Fruit fly (Drosophila melanogaster) whole organism, embryonic: Measurements from ENCODE around the gene UBL3.

Experiments
- ATbp ChIP-seq: fragments of 200-800 bp; sonication (Bioruptor generic); optimal IDR thresholded peaks from 2 replicates; lab custom pipeline; 2017; ENCODE audit warnings: missing biosample characterization, mild to moderate bottlenecking, missing genetic modification characterization, missing genetic modification reagents
- CG11456 ChIP-seq: fragments of 200-800 bp; sonication (Bioruptor generic); IDR thresholded peaks from 3 replicates; pipeline ENCODE4 v1.3.6; 2022; ENCODE audit warnings: missing biosample characterization, missing genetic modification characterization
- CG12219 ChIP-seq: fragments of 200-800 bp; sonication (Bioruptor generic); optimal IDR thresholded peaks from 3 replicates; lab custom pipeline; 2018; ENCODE audit warnings: missing biosample characterization, mild to moderate bottlenecking, missing genetic modification characterization
- CG2889 ChIP-seq: fragments of 200-800 bp; sonication (Bioruptor generic); IDR thresholded peaks from 3 replicates; pipeline ENCODE4 v1.3.6; 2022; ENCODE audit warnings: missing biosample characterization, missing genetic modification characterization
- CG31441 ChIP-seq: fragments of 200-800 bp; sonication (Bioruptor generic); IDR thresholded peaks from 2 replicates; pipeline ENCODE4 v1.3.6; 2022; ENCODE audit warnings: missing biosample characterization, missing genetic modification characterization
- CG42726 ChIP-seq: fragments of 200-800 bp; sonication (Bioruptor generic); IDR thresholded peaks from 2 replicates; pipeline ENCODE4 v1.3.6; 2022; ENCODE audit warnings: missing biosample characterization, missing genetic modification characterization; ENCODE audit not compliant: partially characterized antibody
- CG8281 ChIP-seq: fragments of 200-800 bp; sonication (Bioruptor generic); optimal IDR thresholded peaks from 2 replicates; lab custom pipeline; 2018; ENCODE audit warnings: missing biosample characterization, mild to moderate bottlenecking, missing genetic modification characterization, moderate library complexity
- CoRest ChIP-seq: fragments of 200-800 bp; sonication (Bioruptor generic); optimal IDR thresholded peaks from 3 replicates; lab custom pipeline; 2018; ENCODE audit warnings: missing biosample characterization, mild to moderate bottlenecking, missing genetic modification characterization, moderate library complexity
- Fer1 ChIP-seq: fragments of 200-800 bp; sonication (Bioruptor generic); optimal IDR thresholded peaks from 2 replicates; lab custom pipeline; 2017; ENCODE audit warnings: missing biosample characterization, mild to moderate bottlenecking, missing genetic modification characterization
- bbx ChIP-seq: fragments of 200-800 bp; sonication (Bioruptor generic); IDR thresholded peaks from 2 replicates; pipeline ENCODE4 v1.3.6; 2022; ENCODE audit warnings: missing biosample characterization, missing genetic modification characterization; ENCODE audit not compliant: partially characterized antibody
- dpn ChIP-seq, 2 experiments: fragments of 200-800 bp; sonication (Bioruptor generic); optimal IDR thresholded peaks; 3 replicates each; lab custom pipeline; 2016; ENCODE audit warnings: missing biosample characterization in 2 of 2, missing genetic modification characterization in 2 of 2
- gem ChIP-seq: fragments of 200-800 bp; sonication (Bioruptor generic); optimal IDR thresholded peaks from 2 replicates; lab custom pipeline; 2019; ENCODE audit warnings: missing biosample characterization, mild to moderate bottlenecking, missing genetic modification characterization, moderate library complexity
- grau ChIP-seq: fragments of 200-800 bp; optimal IDR thresholded peaks from 3 replicates; lab custom pipeline; 2019; ENCODE audit warnings: missing biosample characterization, mild to moderate bottlenecking, missing genetic modification characterization, moderate library complexity
- h ChIP-seq: fragments of >200 bp; optimal IDR thresholded peaks from 2 replicates; lab custom pipeline; 2017

DNA sequence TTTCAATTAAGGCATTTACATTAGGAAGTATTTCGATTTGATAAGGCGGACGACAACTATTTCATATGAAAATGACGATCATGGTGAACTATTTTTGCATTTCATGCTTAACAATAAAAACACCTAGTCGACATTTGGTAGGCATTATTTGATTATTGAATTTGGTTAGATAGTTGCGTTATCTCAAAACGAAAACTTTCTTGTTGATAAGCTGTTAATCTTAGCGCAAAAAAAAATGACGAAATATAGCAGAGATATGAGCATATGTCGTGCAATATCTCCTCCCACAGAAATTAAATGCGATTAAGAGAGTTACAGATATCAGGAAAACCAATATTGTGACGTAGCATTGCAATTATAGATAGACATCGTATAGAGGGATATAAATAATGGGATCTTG, 35.8 kb upstream of the UBL3 start:
- no peak for TF ChIP-seq CG11456
- TF ChIP-seq Fer1 (GFP tag; lab: Kevin White, UChicago) = no peak
- TF ChIP-seq CG2889 (GFP tag; lab: Robert Waterston, UW) = no peak
- TF ChIP-seq CG12219 (GFP tag; lab: Kevin White, UChicago) = no peak
- TF ChIP-seq dpn (GFP tag; optimal IDR thresholded peaks at IDR 0.05; lab: Kevin White, UChicago) = no peak
- TF ChIP-seq bbx = no peak
- TF ChIP-seq grau = no peak
- TF ChIP-seq CG42726 (GFP tag; lab: Robert Waterston, UW) = no peak
- TF ChIP-seq CG31441 (GFP tag; lab: Robert Waterston, UW) = no peak
- no peak for TF ChIP-seq gem (tag; lab: Kevin White, UChicago)
- TF ChIP-seq ATbp (GFP tag; lab: Kevin White, UChicago) = no peak
- TF ChIP-seq CG8281 (tag; lab: Kevin White, UChicago) = no peak
- no peak for TF ChIP-seq h (lab: Kevin White, UChicago)
- no peak for TF ChIP-seq CoRest
